Worm (Caenorhabditis elegans) whole organism, midembryonic: ENCODE data around the gene ribo-1.

ENCODE experiments used
- flt-1 ChIP-seq: fragments of 200-800 bp; sonication (Bioruptor generic); IDR thresholded peaks from 2 replicates; pipeline ENCODE4 v1.3.6; 2022; ENCODE audit warnings: missing genetic modification characterization, missing compliant biosample characterization
- med-1 ChIP-seq: sonication (generic microtip); optimal IDR thresholded peaks from 2 replicates; lab custom pipeline; 2017; ENCODE audit warnings: missing genetic modification characterization, mild to moderate bottlenecking, missing compliant biosample characterization, antibody characterized with exemption, missing genetic modification reagents; ENCODE audit not compliant: insufficient read depth
- ref-1 ChIP-seq: fragments of 200-800 bp; sonication (Bioruptor generic); conservative IDR thresholded peaks from 2 replicates; pipeline ENCODE4 v1.3.6; 2022; ENCODE audit warnings: missing genetic modification reagents, missing genetic modification characterization, missing compliant biosample characterization
- ztf-23 ChIP-seq: fragments of 200-800 bp; sonication (Bioruptor generic); IDR thresholded peaks from 2 replicates; pipeline ENCODE4 v1.3.6; 2022; ENCODE audit warnings: missing genetic modification reagents, missing genetic modification characterization, missing compliant biosample characterization
- ztf-29 ChIP-seq: fragments of 200-800 bp; sonication (Bioruptor generic); IDR thresholded peaks from 2 replicates; pipeline ENCODE4 v1.3.6; 2022; ENCODE audit warnings: missing genetic modification reagents, missing genetic modification characterization, missing compliant biosample characterization

DNA sequence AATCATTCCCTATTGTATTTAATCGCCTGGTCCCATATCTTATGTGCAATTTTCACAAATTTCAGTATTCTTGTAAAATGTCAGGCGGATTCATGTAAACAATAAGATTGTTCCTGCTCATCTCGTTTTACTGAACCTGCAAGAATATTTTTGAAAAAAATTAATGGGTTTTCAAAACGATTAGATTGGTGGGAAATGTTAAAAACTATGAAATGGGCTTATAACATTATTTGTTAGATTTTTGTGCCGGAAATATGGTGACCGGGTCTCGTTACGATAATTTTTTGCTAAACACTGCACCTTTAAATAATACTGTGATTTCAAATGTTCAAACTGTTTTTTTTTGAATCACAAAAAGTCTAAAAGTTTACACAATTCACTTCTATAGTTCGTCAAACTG, 5.1 kb upstream of the ribo-1 start:
- no peak for TF ChIP-seq med-1 (GFP tag; lab: Kevin White, UChicago)
- no peak for TF ChIP-seq ref-1 (GFP tag; lab: Robert Waterston, UW)
- TF ChIP-seq flt-1 (GFP tag; lab: Robert Waterston, UW): no peak
- no peak for TF ChIP-seq ztf-23
- TF ChIP-seq ztf-29 (GFP tag; lab: Robert Waterston, UW): no peak
